Fruit fly (Drosophila melanogaster) whole organism, pupa: Measurements from ENCODE around the gene Yp1.
A peak's percentile ranks its signal among the peaks of the same experiment; 100 is the strongest.

Experiments used
- CG13204 ChIP-seq: fragments of 200-800 bp; sonication (Bioruptor generic); optimal IDR thresholded peaks from 2 replicates; lab custom pipeline; 2018; ENCODE audit warnings: missing biosample characterization, mild to moderate bottlenecking, missing genetic modification characterization, moderate library complexity
- CG32121 ChIP-seq: fragments of 200-800 bp; sonication (Bioruptor generic); IDR thresholded peaks from 2 replicates; pipeline ENCODE4 v1.3.6; 2022; ENCODE audit warnings: missing biosample characterization, missing genetic modification characterization
- EcR ChIP-seq: fragments of 200-800 bp; sonication (Bioruptor generic); optimal IDR thresholded peaks from 3 replicates; lab custom pipeline; 2019; ENCODE audit warnings: missing biosample characterization, missing genetic modification characterization, mild to moderate bottlenecking, moderate library complexity, missing genetic modification reagents

- no peak for TF ChIP-seq CG32121 (GFP tag; lab: Robert Waterston, UW)
- peak; percentile 50 for TF ChIP-seq CG13204 (GFP tag; lab: Kevin White, UChicago)
- no peak for TF ChIP-seq EcR (GFP tag; lab: Kevin White, UChicago)
These were observed 5.7 kb upstream of the Yp1 start for dm6 chrX:10047961-10048360.
